Worm (Caenorhabditis elegans) whole organism, late embryonic: ENCODE data around the gene sto-1.

Experiments
- ama-1 ChIP-seq: fragments of 150-350 bp; optimal IDR thresholded peaks from 2 replicates; lab custom pipeline; 2014
- ceh-30 ChIP-seq: fragments of 150-350 bp; optimal IDR thresholded peaks from 2 replicates; lab custom pipeline; 2014; ENCODE audit warnings: missing biosample characterization, missing genetic modification characterization
- ceh-48 ChIP-seq: sonication (generic microtip); optimal IDR thresholded peaks from 2 replicates; lab custom pipeline; 2016; ENCODE audit warnings: missing genetic modification characterization, inconsistent platforms, missing compliant biosample characterization
- lim-6 ChIP-seq: sonication (generic microtip); optimal IDR thresholded peaks from 2 replicates; lab custom pipeline; 2016; ENCODE audit warnings: missing genetic modification characterization, missing compliant biosample characterization
- madf-2 ChIP-seq: sonication (generic microtip); optimal IDR thresholded peaks from 2 replicates; lab custom pipeline; 2017; ENCODE audit warnings: missing genetic modification characterization, missing compliant biosample characterization
- nhr-11 ChIP-seq: fragments of 150-350 bp; optimal IDR thresholded peaks from 2 replicates; lab custom pipeline; 2014; ENCODE audit warnings: missing biosample characterization, missing genetic modification characterization
- pha-2 ChIP-seq: sonication (generic microtip); optimal IDR thresholded peaks from 2 replicates; lab custom pipeline; 2017; ENCODE audit warnings: mild to moderate bottlenecking, missing genetic modification characterization, missing compliant biosample characterization
- pha-4 ChIP-seq: fragments of 150-350 bp; optimal IDR thresholded peaks from 2 replicates; lab custom pipeline; 2018; ENCODE audit warnings: missing biosample characterization, missing genetic modification reagents, missing genetic modification characterization

DNA sequence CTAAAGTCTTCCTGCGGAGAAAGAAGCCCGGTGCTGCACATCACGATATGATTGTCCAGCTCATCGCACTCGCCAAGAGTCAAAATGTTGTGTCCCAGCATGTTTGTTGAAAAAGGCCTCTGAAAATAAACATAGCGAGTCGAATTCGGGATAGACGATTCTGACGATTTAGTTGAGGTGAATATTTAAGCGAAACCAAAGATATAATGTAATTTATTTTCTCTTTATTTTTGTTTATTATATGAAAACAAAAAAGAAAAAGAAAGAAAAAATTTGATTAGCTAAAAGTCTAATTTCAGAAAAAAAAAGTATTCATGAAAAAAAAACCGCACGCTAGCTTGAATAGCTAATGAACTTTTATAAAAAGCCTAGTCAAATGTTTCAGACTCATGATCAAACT, 30.0 kb upstream of the sto-1 start, which contains the start of gene ceh-14:
- TF ChIP-seq pha-4 (tag; lab: Kevin White, UChicago): no peak
- no peak for TF ChIP-seq madf-2 (tag; lab: Kevin White, UChicago)
- TF ChIP-seq nhr-11 (tag; lab: Kevin White, UChicago): no peak
- no peak for TF ChIP-seq ceh-48
- TF ChIP-seq ceh-30 (tag; lab: Kevin White, UChicago): no peak
- TF ChIP-seq ama-1: no peak
- TF ChIP-seq lim-6 (tag; lab: Kevin White, UChicago): no peak
- no peak for TF ChIP-seq pha-2 (tag; lab: Kevin White, UChicago)
